Worm (Caenorhabditis elegans) whole organism, late embryonic: ENCODE data around the gene Y17G7B.3.

Experiments used
- C08G9.2 ChIP-seq: sonication (generic microtip); optimal IDR thresholded peaks from 2 replicates; lab custom pipeline; 2016; ENCODE audit warnings: mild to moderate bottlenecking, missing genetic modification characterization, moderate library complexity, missing compliant biosample characterization
- C38D4.7 ChIP-seq: fragments of 200-800 bp; sonication (Bioruptor generic); optimal IDR thresholded peaks from 2 replicates; lab custom pipeline; 2018; ENCODE audit warnings: mild to moderate bottlenecking, missing genetic modification characterization, moderate library complexity, missing compliant biosample characterization
- F13H6.1 ChIP-seq: sonication (generic microtip); optimal IDR thresholded peaks from 2 replicates; lab custom pipeline; 2016; ENCODE audit warnings: missing genetic modification characterization, missing compliant biosample characterization
- K02D7.2 ChIP-seq: sonication (generic microtip); optimal IDR thresholded peaks from 2 replicates; lab custom pipeline; 2017; ENCODE audit warnings: mild to moderate bottlenecking, missing genetic modification characterization, missing compliant biosample characterization
- K09A11.1 ChIP-seq: sonication (generic microtip); optimal IDR thresholded peaks from 2 replicates; lab custom pipeline; 2017; ENCODE audit warnings: antibody characterized with exemption, mild to moderate bottlenecking, missing genetic modification characterization, missing compliant biosample characterization; ENCODE audit not compliant: insufficient read depth
- T23F11.4 ChIP-seq: fragments of 200-800 bp; sonication (Bioruptor generic); optimal IDR thresholded peaks from 2 replicates; lab custom pipeline; 2018; ENCODE audit warnings: mild to moderate bottlenecking, missing genetic modification characterization, missing compliant biosample characterization
- Y22D7AL.16 ChIP-seq: sonication (generic microtip); optimal IDR thresholded peaks from 2 replicates; lab custom pipeline; 2016; ENCODE audit warnings: missing genetic modification characterization, missing compliant biosample characterization
- ama-1 ChIP-seq: fragments of 150-350 bp; optimal IDR thresholded peaks from 2 replicates; lab custom pipeline; 2014
- ceh-14 ChIP-seq: sonication (generic microtip); optimal IDR thresholded peaks from 2 replicates; lab custom pipeline; 2016; ENCODE audit warnings: missing genotype, missing genetic modification characterization, missing compliant biosample characterization
- ceh-18 ChIP-seq: sonication (generic microtip); optimal IDR thresholded peaks from 2 replicates; lab custom pipeline; 2016; ENCODE audit warnings: missing genetic modification characterization, missing compliant biosample characterization
- ceh-19 ChIP-seq: fragments of 200-800 bp; sonication (Bioruptor generic); optimal IDR thresholded peaks from 2 replicates; lab custom pipeline; 2018; ENCODE audit warnings: mild to moderate bottlenecking, missing genetic modification characterization, missing compliant biosample characterization
- ceh-2 ChIP-seq: sonication (generic microtip); optimal IDR thresholded peaks from 2 replicates; lab custom pipeline; 2016; ENCODE audit warnings: missing genotype, missing genetic modification characterization, missing compliant biosample characterization
- ceh-22 ChIP-seq: sonication (generic microtip); optimal IDR thresholded peaks from 2 replicates; lab custom pipeline; 2017; ENCODE audit warnings: missing biosample characterization, missing genetic modification characterization
- ceh-30 ChIP-seq: fragments of 150-350 bp; optimal IDR thresholded peaks from 2 replicates; lab custom pipeline; 2014; ENCODE audit warnings: missing biosample characterization, missing genetic modification characterization
- ceh-31 ChIP-seq: sonication (generic microtip); optimal IDR thresholded peaks from 2 replicates; lab custom pipeline; 2016; ENCODE audit warnings: missing genetic modification characterization, missing compliant biosample characterization
- ceh-34 ChIP-seq: sonication (generic microtip); optimal IDR thresholded peaks from 2 replicates; lab custom pipeline; 2016; ENCODE audit warnings: mild to moderate bottlenecking, missing genetic modification characterization, missing compliant biosample characterization
- ceh-48 ChIP-seq: sonication (generic microtip); optimal IDR thresholded peaks from 2 replicates; lab custom pipeline; 2016; ENCODE audit warnings: missing genetic modification characterization, inconsistent platforms, missing compliant biosample characterization
- ceh-6 ChIP-seq: fragments of 200-800 bp; sonication (Bioruptor generic); optimal IDR thresholded peaks from 2 replicates; lab custom pipeline; 2018; ENCODE audit warnings: mild to moderate bottlenecking, missing genetic modification characterization, missing compliant biosample characterization
- ceh-9 ChIP-seq: sonication (generic microtip); optimal IDR thresholded peaks from 2 replicates; lab custom pipeline; 2016; ENCODE audit warnings: mild to moderate bottlenecking, missing genetic modification characterization, inconsistent platforms, missing compliant biosample characterization
- che-1 ChIP-seq: sonication (generic microtip); optimal IDR thresholded peaks from 2 replicates; lab custom pipeline; 2016; ENCODE audit warnings: mild to moderate bottlenecking, missing genetic modification characterization, missing compliant biosample characterization
- dve-1 ChIP-seq: sonication (generic microtip); optimal IDR thresholded peaks from 2 replicates; lab custom pipeline; 2017; ENCODE audit warnings: antibody characterized with exemption, mild to moderate bottlenecking, missing genetic modification characterization, missing compliant biosample characterization
- ets-4 ChIP-seq: sonication (generic microtip); optimal IDR thresholded peaks from 2 replicates; lab custom pipeline; 2016; ENCODE audit warnings: missing genetic modification characterization, missing compliant biosample characterization
- fkh-6 ChIP-seq: sonication (generic microtip); optimal IDR thresholded peaks from 2 replicates; lab custom pipeline; 2016; ENCODE audit warnings: missing genetic modification characterization, missing compliant biosample characterization
- gmeb-2 ChIP-seq: sonication (generic microtip); optimal IDR thresholded peaks from 2 replicates; lab custom pipeline; 2016; ENCODE audit warnings: missing genetic modification characterization, inconsistent platforms, missing compliant biosample characterization
- hlh-13 ChIP-seq: fragments of 200-800 bp; sonication (Bioruptor generic); optimal IDR thresholded peaks from 2 replicates; lab custom pipeline; 2018; ENCODE audit warnings: mild to moderate bottlenecking, missing genetic modification characterization, missing compliant biosample characterization
- hlh-15 ChIP-seq: sonication (generic microtip); optimal IDR thresholded peaks from 2 replicates; lab custom pipeline; 2016; ENCODE audit warnings: missing genetic modification characterization, missing compliant biosample characterization
- hlh-6 ChIP-seq: sonication (generic microtip); optimal IDR thresholded peaks from 2 replicates; lab custom pipeline; 2016; ENCODE audit warnings: missing genotype, missing genetic modification characterization, missing compliant biosample characterization
- lim-6 ChIP-seq: sonication (generic microtip); optimal IDR thresholded peaks from 2 replicates; lab custom pipeline; 2016; ENCODE audit warnings: missing genetic modification characterization, missing compliant biosample characterization
- lin-11 ChIP-seq: fragments of 200-800 bp; sonication (Bioruptor generic); optimal IDR thresholded peaks from 2 replicates; lab custom pipeline; 2018; ENCODE audit warnings: mild to moderate bottlenecking, missing genetic modification characterization, missing compliant biosample characterization
- mec-3 ChIP-seq: sonication (generic microtip); optimal IDR thresholded peaks from 2 replicates; lab custom pipeline; 2016; ENCODE audit warnings: borderline replicate concordance, missing genetic modification characterization, missing compliant biosample characterization
- nfya-1 ChIP-seq: sonication (generic microtip); optimal IDR thresholded peaks from 2 replicates; lab custom pipeline; 2017; ENCODE audit warnings: missing genetic modification characterization, mild to moderate bottlenecking, missing compliant biosample characterization, antibody characterized with exemption, moderate library complexity
- nhr-11 ChIP-seq: fragments of 150-350 bp; optimal IDR thresholded peaks from 2 replicates; lab custom pipeline; 2014; ENCODE audit warnings: missing biosample characterization, missing genetic modification characterization
- npax-4 ChIP-seq: sonication (generic microtip); optimal IDR thresholded peaks from 2 replicates; lab custom pipeline; 2016; ENCODE audit warnings: missing genetic modification characterization, missing compliant biosample characterization
- odd-2 ChIP-seq: sonication (generic microtip); optimal IDR thresholded peaks from 2 replicates; lab custom pipeline; 2017; ENCODE audit warnings: antibody characterized with exemption, mild to moderate bottlenecking, missing genetic modification characterization, missing compliant biosample characterization
- pag-3 ChIP-seq: sonication (generic microtip); optimal IDR thresholded peaks from 2 replicates; lab custom pipeline; 2016; ENCODE audit warnings: missing compliant biosample characterization, missing genetic modification characterization, borderline replicate concordance
- pat-9 ChIP-seq: fragments of 200-800 bp; sonication (Bioruptor generic); optimal IDR thresholded peaks from 2 replicates; lab custom pipeline; 2018; ENCODE audit warnings: mild to moderate bottlenecking, missing genetic modification characterization, moderate library complexity, missing compliant biosample characterization
- pax-1 ChIP-seq: fragments of 150-350 bp; optimal IDR thresholded peaks from 2 replicates; lab custom pipeline; 2014; ENCODE audit warnings: missing biosample characterization, missing genetic modification characterization
- pha-2 ChIP-seq: sonication (generic microtip); optimal IDR thresholded peaks from 2 replicates; lab custom pipeline; 2017; ENCODE audit warnings: mild to moderate bottlenecking, missing genetic modification characterization, missing compliant biosample characterization
- pqm-1 ChIP-seq: sonication (generic microtip); optimal IDR thresholded peaks from 2 replicates; lab custom pipeline; 2016; ENCODE audit warnings: missing genetic modification characterization, missing compliant biosample characterization
- pros-1 ChIP-seq: fragments of 150-350 bp; optimal IDR thresholded peaks from 2 replicates; lab custom pipeline; 2014; ENCODE audit warnings: missing biosample characterization, missing genetic modification reagents, missing genetic modification characterization
- rnt-1 ChIP-seq: sonication (generic microtip); optimal IDR thresholded peaks from 2 replicates; lab custom pipeline; 2016; ENCODE audit warnings: missing genetic modification characterization, missing compliant biosample characterization
- sdc-2 ChIP-seq: sonication (generic microtip); optimal IDR thresholded peaks from 2 replicates; lab custom pipeline; 2016; ENCODE audit warnings: missing genotype, missing genetic modification characterization, missing compliant biosample characterization
- sox-4 ChIP-seq: sonication (generic microtip); optimal IDR thresholded peaks from 2 replicates; lab custom pipeline; 2017; ENCODE audit warnings: mild to moderate bottlenecking, missing genetic modification characterization, inconsistent platforms, missing compliant biosample characterization
- syd-9 ChIP-seq: sonication (generic microtip); optimal IDR thresholded peaks from 2 replicates; lab custom pipeline; 2016; ENCODE audit warnings: mild to moderate bottlenecking, missing genetic modification characterization, moderate library complexity, missing compliant biosample characterization
- tbx-2 ChIP-seq: sonication (generic microtip); optimal IDR thresholded peaks from 2 replicates; lab custom pipeline; 2016; ENCODE audit warnings: missing genetic modification characterization, missing compliant biosample characterization
- tbx-7 ChIP-seq: sonication (generic microtip); optimal IDR thresholded peaks from 2 replicates; lab custom pipeline; 2016; ENCODE audit warnings: missing genotype, missing genetic modification characterization, missing compliant biosample characterization
- ttx-3 ChIP-seq: sonication (generic microtip); optimal IDR thresholded peaks from 2 replicates; lab custom pipeline; 2016; ENCODE audit warnings: missing genetic modification reagents, missing genetic modification characterization, missing compliant biosample characterization
- unc-3 ChIP-seq, 2 experiments: fragments of 200-800 bp in 1 of 2; sonication (Bioruptor generic) in 1 of 2; sonication (generic microtip) in 1 of 2; conservative IDR thresholded peaks in 1 of 2; optimal IDR thresholded peaks in 1 of 2; 2 replicates each; pipeline versions ENCODE4 v1.3.6 to Lab custom; 2016 to 2022; ENCODE audit warnings: missing compliant biosample characterization in 2 of 2, missing genetic modification characterization in 2 of 2, missing genetic modification reagents in 1 of 2
- unc-86 ChIP-seq: sonication (generic microtip); optimal IDR thresholded peaks from 2 replicates; lab custom pipeline; 2016; ENCODE audit warnings: missing genetic modification characterization, missing compliant biosample characterization
- zip-5 ChIP-seq: sonication (generic microtip); optimal IDR thresholded peaks from 2 replicates; lab custom pipeline; 2016; ENCODE audit warnings: missing genetic modification characterization, missing compliant biosample characterization
- ztf-16 ChIP-seq: sonication (generic microtip); optimal IDR thresholded peaks from 2 replicates; lab custom pipeline; 2017; ENCODE audit warnings: missing genetic modification characterization, missing compliant biosample characterization

Gene Y17G7B.3

ce11 chrII:11960596-11961217, 28.1 kb upstream of the Y17G7B.3 start:
- peak; percentile 99 for TF ChIP-seq tbx-2 (tag; lab: Kevin White, UChicago)
- TF ChIP-seq C38D4.7 = peak; percentile 99
- TF ChIP-seq ama-1 = no peak
- peak; percentile 100 for TF ChIP-seq ceh-6 (GFP tag; lab: Kevin White, UChicago)
- peak; percentile 100 for TF ChIP-seq unc-86 (tag; lab: Kevin White, UChicago)
- TF ChIP-seq ets-4 (tag; lab: Kevin White, UChicago) = peak; percentile 93
- peak; percentile 98 for TF ChIP-seq pha-2 (tag; lab: Kevin White, UChicago)
- TF ChIP-seq F13H6.1 = peak; percentile 99
- TF ChIP-seq fkh-6 (tag; lab: Kevin White, UChicago) = peak; percentile 98
- peak; percentile 99 for TF ChIP-seq ceh-9 (tag; lab: Kevin White, UChicago)
- peak; percentile 100 for TF ChIP-seq hlh-13 (GFP tag; lab: Kevin White, UChicago)
- peak; percentile 99 for TF ChIP-seq pag-3 (tag; lab: Kevin White, UChicago)
- peak; percentile 99 for TF ChIP-seq syd-9 (tag; lab: Kevin White, UChicago)
- peak; percentile 95 for TF ChIP-seq zip-5
- TF ChIP-seq ceh-14 = peak; percentile 100
- peak; percentile 97 for TF ChIP-seq ceh-31 (tag; lab: Kevin White, UChicago)
- peak; percentile 100 for TF ChIP-seq pat-9 (tag; lab: Kevin White, UChicago)
- TF ChIP-seq ceh-18 (tag; lab: Kevin White, UChicago) = peak; percentile 99
- peak; percentile 96 for TF ChIP-seq dve-1
- TF ChIP-seq ceh-30 (tag; lab: Kevin White, UChicago) = peak; percentile 88
- TF ChIP-seq hlh-15 (tag; lab: Kevin White, UChicago) = peak; percentile 99
- peak; percentile 99 for TF ChIP-seq rnt-1 (tag; lab: Kevin White, UChicago)
- TF ChIP-seq ceh-22 (tag; lab: Kevin White, UChicago) = peak; percentile 59
- peak; percentile 94 for TF ChIP-seq C08G9.2
- TF ChIP-seq sdc-2 = peak; percentile 95
- TF ChIP-seq Y22D7AL.16 (tag; lab: Kevin White, UChicago) = peak; percentile 100
- TF ChIP-seq ttx-3 (tag; lab: Kevin White, UChicago) = peak; percentile 99
- TF ChIP-seq lin-11 = peak; percentile 98
- TF ChIP-seq pax-1 (tag; lab: Kevin White, UChicago) = no peak
- TF ChIP-seq npax-4 (tag; lab: Kevin White, UChicago) = peak; percentile 98
- TF ChIP-seq tbx-7 = peak; percentile 87
- TF ChIP-seq K09A11.1 (tag; lab: Kevin White, UChicago) = peak; percentile 96
- peak; percentile 89 for TF ChIP-seq odd-2 (tag; lab: Kevin White, UChicago)
- peak; percentile 100 for TF ChIP-seq K02D7.2
- TF ChIP-seq ceh-2 (tag; lab: Kevin White, UChicago) = peak; percentile 99
- peak; percentile 86 for TF ChIP-seq pros-1
- TF ChIP-seq ceh-48 (tag; lab: Kevin White, UChicago) = peak; percentile 100
- peak; percentile 99 for TF ChIP-seq pqm-1
- no peak for TF ChIP-seq nhr-11 (tag; lab: Kevin White, UChicago)
- peak; percentile 92 for TF ChIP-seq nfya-1 (tag; lab: Kevin White, UChicago)
- TF ChIP-seq ceh-34 (tag; lab: Kevin White, UChicago) = peak; percentile 99
- peak; percentile 99 for TF ChIP-seq lim-6
- TF ChIP-seq ztf-16 = peak; percentile 100
- peak; percentile 100 for TF ChIP-seq hlh-6 (tag; lab: Kevin White, UChicago)
- peak; percentile 99 for TF ChIP-seq che-1 (tag; lab: Kevin White, UChicago)
- peak; percentile 91 for TF ChIP-seq mec-3
- peak; percentile 99 for TF ChIP-seq ceh-19 (GFP tag; lab: Kevin White, UChicago)
- TF ChIP-seq T23F11.4 = peak; percentile 100
- TF ChIP-seq sox-4 (tag; lab: Kevin White, UChicago) = peak; percentile 100
- peak; percentile 100 for TF ChIP-seq unc-3 (GFP tag; conservative IDR thresholded peaks at IDR 0.05; lab: Robert Waterston, UW)
- TF ChIP-seq unc-3 (tag; optimal IDR thresholded peaks at IDR 0.05; lab: Kevin White, UChicago) = peak; percentile 99
- peak; percentile 100 for TF ChIP-seq gmeb-2
